Fruit fly (Drosophila melanogaster) whole organism, embryonic: ENCODE results near the gene CG6000.

Experiments
- Abd-B ChIP-seq: fragments of 200-800 bp; sonication (Bioruptor generic); optimal IDR thresholded peaks from 2 replicates; lab custom pipeline; 2018; ENCODE audit warnings: missing biosample characterization, mild to moderate bottlenecking, missing genetic modification characterization, moderate library complexity
- CG4707 ChIP-seq: fragments of 200-800 bp; sonication (Bioruptor generic); optimal IDR thresholded peaks from 2 replicates; lab custom pipeline; 2018; ENCODE audit warnings: missing biosample characterization, mild to moderate bottlenecking, missing genetic modification characterization, moderate library complexity
- Hand ChIP-seq: fragments of 200-800 bp; sonication (Bioruptor generic); optimal IDR thresholded peaks from 2 replicates; lab custom pipeline; 2017; ENCODE audit warnings: mild to moderate bottlenecking, missing biosample characterization, missing genetic modification reagents, missing genetic modification characterization
- Jarid2 ChIP-seq: fragments of 200-800 bp; sonication (Bioruptor generic); optimal IDR thresholded peaks from 3 replicates; lab custom pipeline; 2017; ENCODE audit warnings: mild to moderate bottlenecking, missing biosample characterization, missing genetic modification reagents, missing genetic modification characterization
- grau ChIP-seq: fragments of 200-800 bp; optimal IDR thresholded peaks from 3 replicates; lab custom pipeline; 2019; ENCODE audit warnings: missing biosample characterization, mild to moderate bottlenecking, missing genetic modification characterization, moderate library complexity
- hkb ChIP-seq, 2 experiments: fragments of 200-800 bp in 1 of 2; fragments of >200 bp in 1 of 2; sonication (Bioruptor generic) in 1 of 2; IDR thresholded peaks in 1 of 2; optimal IDR thresholded peaks in 1 of 2; 2 replicates each; pipeline versions ENCODE4 v1.3.6 to Lab custom; 2017 to 2022; ENCODE audit warnings: missing biosample characterization in 1 of 2, missing genetic modification characterization in 1 of 2
- kni ChIP-seq: fragments of 200-800 bp; sonication (Bioruptor generic); optimal IDR thresholded peaks from 3 replicates; lab custom pipeline; 2017; ENCODE audit warnings: mild to moderate bottlenecking, missing biosample characterization, missing genetic modification reagents, missing genetic modification characterization
- sna ChIP-seq: fragments of 200-800 bp; sonication (Bioruptor generic); IDR thresholded peaks from 2 replicates; pipeline ENCODE4 v1.3.6; 2022; ENCODE audit warnings: missing biosample characterization, missing genetic modification characterization; ENCODE audit not compliant: partially characterized antibody

DNA sequence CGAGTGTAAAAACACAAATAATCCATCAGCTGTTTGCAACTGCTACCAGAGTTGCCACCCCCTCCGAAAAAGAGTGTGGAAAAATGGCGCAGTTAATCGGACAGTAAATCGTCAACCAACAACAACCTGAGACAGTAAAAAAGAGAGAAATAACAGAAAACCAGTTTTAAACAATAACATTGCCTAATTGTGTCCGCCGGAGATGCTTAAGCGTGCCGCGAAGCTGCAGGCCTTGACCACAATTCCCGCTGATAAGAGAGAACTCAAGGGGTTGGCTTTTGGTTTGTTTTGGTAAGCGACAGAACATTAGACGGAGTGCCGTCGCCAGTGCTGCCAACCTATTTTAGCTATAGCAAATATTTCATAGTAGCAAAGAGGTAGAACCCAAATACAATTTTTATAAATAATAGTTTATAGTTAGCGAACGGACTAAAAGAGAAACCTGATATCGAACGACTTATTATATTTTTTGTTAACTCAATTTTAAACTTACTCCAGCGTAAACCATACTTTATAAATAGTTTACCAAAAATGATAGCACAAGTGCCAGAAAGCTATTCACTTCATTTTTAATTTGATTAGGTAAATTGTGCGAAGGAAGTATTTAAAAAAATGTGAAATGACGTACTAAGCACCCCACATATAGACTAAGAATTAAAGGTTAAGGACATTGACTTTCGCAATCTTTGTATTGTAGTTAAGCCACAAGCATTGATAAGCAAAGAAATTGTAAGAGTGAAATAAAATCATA, 3.3 kb upstream of the CG6000 start, which contains the start of the genes Atg6 and Pisd:
- TF ChIP-seq sna (GFP tag; lab: Robert Waterston, UW) (no peak), Hand (no peak), Jarid2 (GFP tag; lab: Kevin White, UChicago) (no peak), Abd-B (GFP tag; lab: Kevin White, UChicago) (peak; percentile 36), CG4707 (no peak), hkb (optimal IDR thresholded peaks at IDR 0.05; lab: Kevin White, UChicago) (no peak), hkb (GFP tag; IDR thresholded peaks at IDR 0.05; lab: Robert Waterston, UW) (peak; percentile 32; the same call in 1 of the 2 replicates), grau (tag; lab: Kevin White, UChicago) (peak; percentile 48), kni (GFP tag; lab: Kevin White, UChicago) (peak; percentile 84)
